Worm (Caenorhabditis elegans): ENCODE results near the gene toe-2.

- TF ChIP-seq blmp-1 (tag; optimal IDR thresholded peaks at IDR 0.05) (no peak), jun-1 (tag; optimal IDR thresholded peaks at IDR 0.05) (no peak), pqm-1 (tag; optimal IDR thresholded peaks at IDR 0.05) (no peak), nhr-90 (tag; optimal IDR thresholded peaks at IDR 0.05; ENCODE audit: poor library complexity) (no peak), alr-1 (tag; optimal IDR thresholded peaks at IDR 0.05; ENCODE audit: borderline replicate concordance) (no peak), lin-13 (GFP tag; optimal IDR thresholded peaks at IDR 0.05) (no peak)
Measured at ce11 chrII:6561300-6561699, 40.1 kb upstream of the toe-2 start, which contains the start of gene F18C5.10.
